Worm (Caenorhabditis elegans) whole organism, late embryonic: ENCODE data around the gene Y14H12B.1.

ENCODE experiments used
- T23F11.4 ChIP-seq: fragments of 200-800 bp; sonication (Bioruptor generic); optimal IDR thresholded peaks from 2 replicates; lab custom pipeline; 2018; ENCODE audit warnings: mild to moderate bottlenecking, missing genetic modification characterization, missing compliant biosample characterization
- Y22D7AL.16 ChIP-seq: sonication (generic microtip); optimal IDR thresholded peaks from 2 replicates; lab custom pipeline; 2016; ENCODE audit warnings: missing genetic modification characterization, missing compliant biosample characterization
- dve-1 ChIP-seq: sonication (generic microtip); optimal IDR thresholded peaks from 2 replicates; lab custom pipeline; 2017; ENCODE audit warnings: antibody characterized with exemption, mild to moderate bottlenecking, missing genetic modification characterization, missing compliant biosample characterization
- ets-4 ChIP-seq: sonication (generic microtip); optimal IDR thresholded peaks from 2 replicates; lab custom pipeline; 2016; ENCODE audit warnings: missing genetic modification characterization, missing compliant biosample characterization
- fkh-6 ChIP-seq: sonication (generic microtip); optimal IDR thresholded peaks from 2 replicates; lab custom pipeline; 2016; ENCODE audit warnings: missing genetic modification characterization, missing compliant biosample characterization
- madf-2 ChIP-seq: sonication (generic microtip); optimal IDR thresholded peaks from 2 replicates; lab custom pipeline; 2017; ENCODE audit warnings: missing genetic modification characterization, missing compliant biosample characterization
- nfya-1 ChIP-seq: sonication (generic microtip); optimal IDR thresholded peaks from 2 replicates; lab custom pipeline; 2017; ENCODE audit warnings: missing genetic modification characterization, mild to moderate bottlenecking, missing compliant biosample characterization, antibody characterized with exemption, moderate library complexity
- pha-2 ChIP-seq: sonication (generic microtip); optimal IDR thresholded peaks from 2 replicates; lab custom pipeline; 2017; ENCODE audit warnings: mild to moderate bottlenecking, missing genetic modification characterization, missing compliant biosample characterization
- pqm-1 ChIP-seq: sonication (generic microtip); optimal IDR thresholded peaks from 2 replicates; lab custom pipeline; 2016; ENCODE audit warnings: missing genetic modification characterization, missing compliant biosample characterization
- rnt-1 ChIP-seq: sonication (generic microtip); optimal IDR thresholded peaks from 2 replicates; lab custom pipeline; 2016; ENCODE audit warnings: missing genetic modification characterization, missing compliant biosample characterization
- sox-4 ChIP-seq: sonication (generic microtip); optimal IDR thresholded peaks from 2 replicates; lab custom pipeline; 2017; ENCODE audit warnings: mild to moderate bottlenecking, missing genetic modification characterization, inconsistent platforms, missing compliant biosample characterization
- unc-86 ChIP-seq: sonication (generic microtip); optimal IDR thresholded peaks from 2 replicates; lab custom pipeline; 2016; ENCODE audit warnings: missing genetic modification characterization, missing compliant biosample characterization
- zip-5 ChIP-seq: sonication (generic microtip); optimal IDR thresholded peaks from 2 replicates; lab custom pipeline; 2016; ENCODE audit warnings: missing genetic modification characterization, missing compliant biosample characterization

DNA sequence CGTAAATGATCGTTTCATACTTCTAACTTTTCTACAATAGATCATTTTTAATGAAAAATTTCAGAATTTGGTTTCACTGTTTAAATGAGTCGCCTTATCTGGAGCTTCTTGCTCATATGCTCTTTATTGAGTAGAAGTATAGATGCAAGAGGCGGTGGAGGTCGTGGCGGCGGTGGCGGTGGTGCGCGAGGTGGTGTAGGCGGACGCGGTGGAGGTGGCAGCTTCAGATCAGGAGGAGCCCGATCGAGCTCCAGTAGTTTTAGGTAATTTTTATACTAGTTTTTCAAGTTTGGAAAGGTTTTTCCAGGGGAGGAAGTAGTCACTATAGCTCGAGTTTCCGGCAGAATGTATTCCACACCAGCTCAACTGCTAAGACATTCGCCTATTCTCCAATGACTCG is 31.4 kb upstream of the Y14H12B.1 start, which contains the start of gene F53C3.3:
- TF ChIP-seq ets-4 (no peak), Y22D7AL.16 (no peak), rnt-1 (tag; lab: Kevin White, UChicago) (no peak), madf-2 (tag; lab: Kevin White, UChicago) (no peak), unc-86 (tag; lab: Kevin White, UChicago) (no peak), pqm-1 (tag; lab: Kevin White, UChicago) (no peak), T23F11.4 (GFP tag; lab: Kevin White, UChicago) (no peak), nfya-1 (tag; lab: Kevin White, UChicago) (no peak), dve-1 (tag; lab: Kevin White, UChicago) (no peak), pha-2 (no peak), zip-5 (tag; lab: Kevin White, UChicago) (no peak), sox-4 (tag; lab: Kevin White, UChicago) (no peak), fkh-6 (tag; lab: Kevin White, UChicago) (no peak)
